Fruit fly (Drosophila melanogaster) whole organism, embryonic: ENCODE results near the gene CG10064.

Experiments used
- Ada2b ChIP-seq: fragments of 200-800 bp; sonication (Bioruptor generic); IDR thresholded peaks from 2 replicates; pipeline ENCODE4 v1.3.6; 2022; ENCODE audit warnings: missing biosample characterization, missing genetic modification characterization
- Atf3 ChIP-seq: fragments of 200-800 bp; sonication (Bioruptor generic); optimal IDR thresholded peaks from 3 replicates; lab custom pipeline; 2016; ENCODE audit warnings: missing biosample characterization, missing genetic modification characterization
- Awh ChIP-seq: fragments of 200-800 bp; sonication (Bioruptor generic); IDR thresholded peaks from 2 replicates; pipeline ENCODE4, ENCODE4 v1.3.6; 2022; ENCODE audit warnings: missing biosample characterization, missing genetic modification characterization
- CG11093 ChIP-seq: fragments of 200-800 bp; sonication (Bioruptor generic); IDR thresholded peaks from 3 replicates; pipeline ENCODE4 v1.3.6; 2022; ENCODE audit warnings: missing biosample characterization, missing genetic modification characterization
- CG11560 ChIP-seq: fragments of 200-800 bp; sonication (Bioruptor generic); IDR thresholded peaks from 3 replicates; pipeline ENCODE4 v1.3.6; 2022; ENCODE audit warnings: missing biosample characterization, missing genetic modification characterization
- CG11696 ChIP-seq: fragments of 200-800 bp; sonication (Bioruptor generic); IDR thresholded peaks from 2 replicates; pipeline ENCODE4 v1.3.6; 2022; ENCODE audit warnings: missing biosample characterization, missing genetic modification characterization
- CG12104 ChIP-seq: fragments of 200-800 bp; sonication (Bioruptor generic); optimal IDR thresholded peaks from 3 replicates; lab custom pipeline; 2016; ENCODE audit warnings: missing biosample characterization, missing genetic modification characterization
- CG15696 ChIP-seq: fragments of 200-800 bp; sonication (Bioruptor generic); optimal IDR thresholded peaks from 2 replicates; lab custom pipeline; 2019; ENCODE audit warnings: missing biosample characterization, mild to moderate bottlenecking, missing genetic modification characterization, moderate library complexity
- CG16815 ChIP-seq: fragments of 200-800 bp; sonication (Bioruptor generic); optimal IDR thresholded peaks from 3 replicates; lab custom pipeline; 2017; ENCODE audit warnings: missing biosample characterization, mild to moderate bottlenecking, missing genetic modification characterization
- CG18262 ChIP-seq: fragments of 200-800 bp; optimal IDR thresholded peaks from 3 replicates; lab custom pipeline; 2019; ENCODE audit warnings: missing biosample characterization, mild to moderate bottlenecking, missing genetic modification characterization, moderate library complexity
- CG2712 ChIP-seq: fragments of 200-800 bp; optimal IDR thresholded peaks from 3 replicates; lab custom pipeline; 2019; ENCODE audit warnings: missing biosample characterization, mild to moderate bottlenecking, missing genetic modification characterization, moderate library complexity
- CG31224 ChIP-seq: fragments of 200-800 bp; sonication (Bioruptor generic); IDR thresholded peaks from 2 replicates; pipeline ENCODE4 v1.3.6; 2022; ENCODE audit warnings: missing biosample characterization, missing genetic modification characterization
- CG3281 ChIP-seq: fragments of 200-800 bp; sonication (Bioruptor generic); optimal IDR thresholded peaks from 3 replicates; lab custom pipeline; 2017; ENCODE audit warnings: missing biosample characterization, mild to moderate bottlenecking, missing genetic modification characterization
- CG3838 ChIP-seq: fragments of 200-800 bp; sonication (Bioruptor generic); optimal IDR thresholded peaks from 3 replicates; lab custom pipeline; 2016; ENCODE audit warnings: missing biosample characterization, missing genetic modification characterization
- CG5245 ChIP-seq: fragments of 200-800 bp; sonication (Bioruptor generic); optimal IDR thresholded peaks from 3 replicates; lab custom pipeline; 2016; ENCODE audit warnings: missing biosample characterization, missing genetic modification characterization
- CG6175 ChIP-seq: fragments of 200-800 bp; sonication (Bioruptor generic); IDR thresholded peaks from 3 replicates; pipeline ENCODE4 v1.3.6; 2022; ENCODE audit warnings: missing biosample characterization, missing genetic modification characterization
- CG6254 ChIP-seq: fragments of 200-800 bp; sonication (Bioruptor generic); optimal IDR thresholded peaks from 3 replicates; lab custom pipeline; 2017; ENCODE audit warnings: mild to moderate bottlenecking, missing biosample characterization, missing genetic modification reagents, missing genetic modification characterization
- CG6683 ChIP-seq: fragments of 200-800 bp; sonication (Bioruptor generic); optimal IDR thresholded peaks from 2 replicates; lab custom pipeline; 2017; ENCODE audit warnings: missing biosample characterization, mild to moderate bottlenecking, missing genetic modification characterization, missing genetic modification reagents
- CG8089 ChIP-seq: fragments of 200-800 bp; sonication (Bioruptor generic); optimal IDR thresholded peaks from 3 replicates; lab custom pipeline; 2016; ENCODE audit warnings: missing biosample characterization, missing genetic modification characterization
- CG8924 ChIP-seq: fragments of 200-800 bp; optimal IDR thresholded peaks from 3 replicates; lab custom pipeline; 2019; ENCODE audit warnings: missing biosample characterization, mild to moderate bottlenecking, missing genetic modification characterization, moderate library complexity
- CG8944 ChIP-seq: fragments of 200-800 bp; sonication (Bioruptor generic); optimal IDR thresholded peaks from 3 replicates; lab custom pipeline; 2016; ENCODE audit warnings: missing biosample characterization, missing genetic modification characterization
- CG9932 ChIP-seq: fragments of 200-800 bp; sonication (Bioruptor generic); IDR thresholded peaks from 2 replicates; pipeline ENCODE4 v1.3.6; 2022; ENCODE audit warnings: missing biosample characterization, missing genetic modification characterization
- CkIIα-i1 ChIP-seq: fragments of 200-800 bp; sonication (Bioruptor generic); IDR thresholded peaks from 2 replicates; pipeline ENCODE4 v1.3.6; 2022; ENCODE audit warnings: missing biosample characterization, missing genetic modification characterization
- Dfd ChIP-seq, 2 experiments: fragments of >200 bp; optimal IDR thresholded peaks; 2 replicates each; lab custom pipeline; 2017; ENCODE audit warnings: missing biosample characterization in 2 of 2, missing genetic modification characterization in 2 of 2
- Dip2 ChIP-seq: fragments of 200-800 bp; sonication (Bioruptor generic); IDR thresholded peaks from 2 replicates; pipeline ENCODE4 v1.3.6; 2022; ENCODE audit warnings: missing biosample characterization, missing genetic modification characterization
- Dll ChIP-seq: fragments of 200-800 bp; sonication (Bioruptor generic); IDR thresholded peaks from 4 replicates; pipeline ENCODE4 v1.3.6; 2022; ENCODE audit warnings: missing biosample characterization, missing genetic modification characterization; ENCODE audit not compliant: partially characterized antibody
- Drgx ChIP-seq: fragments of 200-800 bp; sonication (Bioruptor generic); IDR thresholded peaks from 2 replicates; pipeline ENCODE4 v1.3.6; 2022; ENCODE audit warnings: missing biosample characterization, missing genetic modification characterization
- E2f1 ChIP-seq: fragments of 200-800 bp; sonication (Bioruptor generic); IDR thresholded peaks from 2 replicates; pipeline ENCODE4 v1.3.6; 2022; ENCODE audit warnings: missing biosample characterization, missing genetic modification characterization
- E2f2 ChIP-seq: fragments of 200-800 bp; sonication (Bioruptor generic); IDR thresholded peaks from 2 replicates; pipeline ENCODE4 v1.3.6; 2022; ENCODE audit warnings: missing biosample characterization, missing genetic modification characterization
- ERR ChIP-seq: fragments of 200-800 bp; sonication (Bioruptor generic); optimal IDR thresholded peaks from 2 replicates; lab custom pipeline; 2016; ENCODE audit warnings: missing biosample characterization, missing genetic modification characterization
- Fer1 ChIP-seq: fragments of 200-800 bp; sonication (Bioruptor generic); optimal IDR thresholded peaks from 2 replicates; lab custom pipeline; 2017; ENCODE audit warnings: missing biosample characterization, mild to moderate bottlenecking, missing genetic modification characterization
- Hmr ChIP-seq: fragments of 200-800 bp; sonication (Bioruptor generic); optimal IDR thresholded peaks from 3 replicates; lab custom pipeline; 2017; ENCODE audit warnings: mild to moderate bottlenecking, missing biosample characterization, missing genetic modification reagents, missing genetic modification characterization
- Lhr ChIP-seq: fragments of 200-800 bp; sonication (Bioruptor generic); optimal IDR thresholded peaks from 3 replicates; lab custom pipeline; 2017; ENCODE audit warnings: mild to moderate bottlenecking, missing biosample characterization, missing genetic modification reagents, missing genetic modification characterization
- NC2β ChIP-seq: fragments of 200-800 bp; sonication (Bioruptor generic); optimal IDR thresholded peaks from 2 replicates; lab custom pipeline; 2016; ENCODE audit warnings: missing biosample characterization, missing genetic modification characterization
- NFAT ChIP-seq: fragments of 200-800 bp; sonication (Bioruptor generic); IDR thresholded peaks from 2 replicates; pipeline ENCODE4 v1.3.6; 2022; ENCODE audit warnings: missing biosample characterization, missing genetic modification characterization
- Oli ChIP-seq: fragments of 200-800 bp; sonication (Bioruptor generic); optimal IDR thresholded peaks from 2 replicates; lab custom pipeline; 2018; ENCODE audit warnings: missing biosample characterization, mild to moderate bottlenecking, missing genetic modification characterization, moderate library complexity
- PHDP ChIP-seq: fragments of 200-800 bp; sonication (Bioruptor generic); optimal IDR thresholded peaks from 3 replicates; lab custom pipeline; 2018; ENCODE audit warnings: missing biosample characterization, mild to moderate bottlenecking, missing genetic modification characterization, moderate library complexity
- Rfx ChIP-seq: fragments of 200-800 bp; sonication (Bioruptor generic); IDR thresholded peaks from 2 replicates; pipeline ENCODE4 v1.3.6; 2022; ENCODE audit warnings: missing biosample characterization, missing genetic modification characterization
- az2 ChIP-seq: fragments of 200-800 bp; sonication (Bioruptor generic); optimal IDR thresholded peaks from 3 replicates; lab custom pipeline; 2016; ENCODE audit warnings: missing biosample characterization, missing genetic modification characterization
- btn ChIP-seq: fragments of 200-800 bp; sonication (Bioruptor generic); optimal IDR thresholded peaks from 2 replicates; lab custom pipeline; 2016; ENCODE audit warnings: missing biosample characterization, missing genetic modification characterization
- chm ChIP-seq: fragments of 200-800 bp; sonication (Bioruptor generic); IDR thresholded peaks from 2 replicates; pipeline ENCODE4 v1.3.6; 2022; ENCODE audit warnings: missing biosample characterization, missing genetic modification characterization
- dysf ChIP-seq: fragments of 200-800 bp; sonication (Bioruptor generic); IDR thresholded peaks from 3 replicates; pipeline ENCODE4 v1.3.6; 2022; ENCODE audit warnings: missing biosample characterization, missing genetic modification characterization
- grau ChIP-seq: fragments of 200-800 bp; optimal IDR thresholded peaks from 3 replicates; lab custom pipeline; 2019; ENCODE audit warnings: missing biosample characterization, mild to moderate bottlenecking, missing genetic modification characterization, moderate library complexity
- hb ChIP-seq: fragments of 200-800 bp; sonication (Bioruptor generic); IDR thresholded peaks from 3 replicates; pipeline ENCODE4 v1.3.6; 2022; ENCODE audit warnings: missing biosample characterization, missing genetic modification characterization; ENCODE audit not compliant: partially characterized antibody
- jing ChIP-seq: fragments of 200-800 bp; sonication (Bioruptor generic); optimal IDR thresholded peaks from 2 replicates; lab custom pipeline; 2018; ENCODE audit warnings: missing biosample characterization, mild to moderate bottlenecking, missing genetic modification characterization
- lab ChIP-seq: fragments of 200-800 bp; sonication (Bioruptor generic); optimal IDR thresholded peaks from 3 replicates; lab custom pipeline; 2017; ENCODE audit warnings: missing biosample characterization, missing genetic modification characterization, mild to moderate bottlenecking, moderate library complexity, missing genetic modification reagents
- mam ChIP-seq: fragments of 200-800 bp; sonication (Bioruptor generic); optimal IDR thresholded peaks from 3 replicates; lab custom pipeline; 2016; ENCODE audit warnings: missing biosample characterization, missing genetic modification characterization
- otp ChIP-seq: fragments of 200-800 bp; sonication (Bioruptor generic); IDR thresholded peaks from 3 replicates; pipeline ENCODE4, ENCODE4 v1.3.6; 2022; ENCODE audit warnings: missing biosample characterization, missing genetic modification characterization
- pb ChIP-seq: fragments of 200-800 bp; sonication (Bioruptor generic); optimal IDR thresholded peaks from 3 replicates; lab custom pipeline; 2016; ENCODE audit warnings: missing biosample characterization, missing genetic modification characterization
- pho ChIP-seq: fragments of 200-800 bp; sonication (Bioruptor generic); optimal IDR thresholded peaks from 2 replicates; lab custom pipeline; 2016; ENCODE audit warnings: missing biosample characterization, missing genetic modification characterization
- repo ChIP-seq: fragments of 200-800 bp; sonication (Bioruptor generic); optimal IDR thresholded peaks from 2 replicates; lab custom pipeline; 2016; ENCODE audit warnings: missing biosample characterization, missing genetic modification characterization
- schlank ChIP-seq: fragments of 200-800 bp; sonication (Bioruptor generic); optimal IDR thresholded peaks from 2 replicates; lab custom pipeline; 2018; ENCODE audit warnings: missing biosample characterization, mild to moderate bottlenecking, missing genetic modification characterization
- sens ChIP-seq: fragments of 200-800 bp; sonication (Bioruptor generic); peaks from one replicate; lab custom pipeline; 2016; ENCODE audit warnings: missing biosample characterization, missing genetic modification characterization
- wdn ChIP-seq: fragments of 200-800 bp; sonication (Bioruptor generic); IDR thresholded peaks from 2 replicates; pipeline ENCODE4 v1.3.6; 2022; ENCODE audit warnings: missing biosample characterization, missing genetic modification characterization

CG10064 gene

DNA sequence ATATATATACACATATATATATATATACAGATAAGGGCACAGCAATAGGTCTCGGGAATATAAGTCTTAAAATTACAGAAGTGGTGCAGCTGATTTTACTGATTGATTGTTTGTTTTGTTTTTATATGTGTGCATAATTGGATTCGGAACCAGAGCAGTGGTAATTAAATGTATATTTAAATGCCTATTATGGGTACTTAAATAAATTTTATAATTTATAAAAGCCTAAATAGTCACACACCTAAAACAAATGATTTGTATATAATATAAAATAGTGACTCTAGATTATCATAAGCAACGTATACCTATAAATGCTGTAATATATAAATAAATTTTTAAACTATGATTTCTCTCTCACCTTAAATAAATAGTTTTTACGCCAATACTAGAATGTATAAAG, 41.7 kb upstream of the CG10064 start (continued):
- no peak for TF ChIP-seq CG16815 (GFP tag; lab: Kevin White, UChicago)
- no peak for TF ChIP-seq az2
- TF ChIP-seq btn (GFP tag; lab: Kevin White, UChicago) = no peak
- TF ChIP-seq E2f1 (GFP tag; lab: Robert Waterston, UW) = no peak
- no peak for TF ChIP-seq dysf (GFP tag; lab: Robert Waterston, UW)
- TF ChIP-seq Drgx = no peak
- TF ChIP-seq Atf3 (GFP tag; lab: Kevin White, UChicago) = no peak
- TF ChIP-seq CG8944 (GFP tag; lab: Kevin White, UChicago) = no peak
- TF ChIP-seq PHDP (tag; lab: Kevin White, UChicago) = no peak
- TF ChIP-seq hb = no peak
- TF ChIP-seq grau (tag; lab: Kevin White, UChicago) = peak; percentile 27
- TF ChIP-seq Oli (tag; lab: Kevin White, UChicago) = peak; percentile 32
- no peak for TF ChIP-seq repo (GFP tag; lab: Kevin White, UChicago)
- no peak for TF ChIP-seq sens (GFP tag; lab: Kevin White, UChicago)
- TF ChIP-seq Dll (GFP tag; lab: Robert Waterston, UW) = no peak
- TF ChIP-seq Lhr (GFP tag; lab: Kevin White, UChicago) = no peak
- TF ChIP-seq CG6175 (GFP tag; lab: Robert Waterston, UW) = no peak
- no peak for TF ChIP-seq mam (GFP tag; lab: Kevin White, UChicago)
- no peak for TF ChIP-seq NC2β (GFP tag; lab: Kevin White, UChicago)
- TF ChIP-seq otp (GFP tag; lab: Robert Waterston, UW) = no peak
- TF ChIP-seq CkIIα-i1 (GFP tag; lab: Robert Waterston, UW) = no peak
- no peak for TF ChIP-seq CG3281 (GFP tag; lab: Kevin White, UChicago)
- TF ChIP-seq CG3838 (GFP tag; lab: Kevin White, UChicago) = no peak
- TF ChIP-seq Ada2b = no peak
- TF ChIP-seq lab (GFP tag; lab: Kevin White, UChicago) = peak; percentile 17
- no peak for TF ChIP-seq Awh (GFP tag; lab: Robert Waterston, UW)
- TF ChIP-seq pho = no peak
- TF ChIP-seq Dip2 = no peak
- TF ChIP-seq schlank = no peak
- no peak for TF ChIP-seq Rfx (GFP tag; lab: Robert Waterston, UW)
- peak; percentile 22 for TF ChIP-seq CG8924 (tag; lab: Kevin White, UChicago)
- no peak for TF ChIP-seq CG8089
- TF ChIP-seq wdn (GFP tag; lab: Robert Waterston, UW) = no peak
- no peak for TF ChIP-seq chm (GFP tag; lab: Robert Waterston, UW)
- no peak for TF ChIP-seq CG6683 (GFP tag; lab: Kevin White, UChicago)
- 0 out of 2 replicates have a peak, but pooled peaks have one; percentile 32 for TF ChIP-seq CG11696 (GFP tag; lab: Robert Waterston, UW)
- TF ChIP-seq CG18262 = peak; percentile 68
- no peak for TF ChIP-seq jing (GFP tag; lab: Kevin White, UChicago)
- TF ChIP-seq CG9932 (GFP tag; lab: Robert Waterston, UW) = no peak
- TF ChIP-seq CG31224 (GFP tag; lab: Robert Waterston, UW) = no peak
- TF ChIP-seq CG12104 = no peak
- no peak for TF ChIP-seq Dfd (GFP tag; optimal IDR thresholded peaks at IDR 0.05; lab: Kevin White, UChicago)
- TF ChIP-seq NFAT (GFP tag; lab: Robert Waterston, UW) = no peak
- TF ChIP-seq pb (GFP tag; lab: Kevin White, UChicago) = no peak
- no peak for TF ChIP-seq CG11093 (GFP tag; lab: Robert Waterston, UW)
- no peak for TF ChIP-seq CG11560
- no peak for TF ChIP-seq Hmr (GFP tag; lab: Kevin White, UChicago)
- TF ChIP-seq E2f2 = no peak
- TF ChIP-seq ERR (GFP tag; lab: Kevin White, UChicago) = no peak
- peak; percentile 22 for TF ChIP-seq CG2712 (tag; lab: Kevin White, UChicago)
- TF ChIP-seq CG6254 (GFP tag; lab: Kevin White, UChicago) = no peak
- no peak for TF ChIP-seq Fer1 (GFP tag; lab: Kevin White, UChicago)
- no peak for TF ChIP-seq CG15696 (tag; lab: Kevin White, UChicago)
- no peak for TF ChIP-seq CG5245 (GFP tag; lab: Kevin White, UChicago)
